Fruit fly (Drosophila melanogaster) whole organism, embryonic: ENCODE measurements around the gene CG43630.

ENCODE experiments used
- Atf6 ChIP-seq: fragments of 200-800 bp; sonication (Bioruptor generic); IDR thresholded peaks from 2 replicates; pipeline ENCODE4 v1.3.6; 2022; ENCODE audit warnings: missing biosample characterization, missing genetic modification characterization
- BtbVII ChIP-seq: fragments of 200-800 bp; sonication (Bioruptor generic); optimal IDR thresholded peaks from 3 replicates; lab custom pipeline; 2017; ENCODE audit warnings: missing biosample characterization, mild to moderate bottlenecking, missing genetic modification characterization
- CG10543 ChIP-seq: fragments of 200-800 bp; sonication (Bioruptor generic); optimal IDR thresholded peaks from 3 replicates; lab custom pipeline; 2017; ENCODE audit warnings: missing biosample characterization, mild to moderate bottlenecking, missing genetic modification characterization, moderate library complexity
- CG12769 ChIP-seq: fragments of 200-800 bp; sonication (Bioruptor generic); optimal IDR thresholded peaks from 2 replicates; lab custom pipeline; 2019; ENCODE audit warnings: missing biosample characterization, mild to moderate bottlenecking, missing genetic modification characterization, moderate library complexity
- CG13296 ChIP-seq: fragments of 200-800 bp; sonication (Bioruptor generic); optimal IDR thresholded peaks from 3 replicates; lab custom pipeline; 2018; ENCODE audit warnings: missing biosample characterization, mild to moderate bottlenecking, missing genetic modification characterization
- CG15269 ChIP-seq: fragments of 200-800 bp; sonication (Bioruptor generic); optimal IDR thresholded peaks from 2 replicates; lab custom pipeline; 2018; ENCODE audit warnings: missing biosample characterization, mild to moderate bottlenecking, missing genetic modification characterization, moderate library complexity
- CG1602 ChIP-seq: fragments of 200-800 bp; sonication (Bioruptor generic); optimal IDR thresholded peaks from 3 replicates; lab custom pipeline; 2016; ENCODE audit warnings: missing biosample characterization, missing genetic modification characterization
- CG34224 ChIP-seq: fragments of 200-800 bp; sonication (Bioruptor generic); IDR thresholded peaks from 3 replicates; pipeline ENCODE4 v1.3.6; 2022; ENCODE audit warnings: missing biosample characterization, missing genetic modification characterization; ENCODE audit not compliant: partially characterized antibody
- CG34376 ChIP-seq: fragments of 200-800 bp; sonication (Bioruptor generic); optimal IDR thresholded peaks from 2 replicates; lab custom pipeline; 2018; ENCODE audit warnings: missing biosample characterization, mild to moderate bottlenecking, missing genetic modification characterization
- CG6689 ChIP-seq: fragments of 200-800 bp; sonication (Bioruptor generic); IDR thresholded peaks from 2 replicates; pipeline ENCODE4 v1.3.6; 2022; ENCODE audit warnings: missing biosample characterization, missing genetic modification characterization
- CkIIα-i1 ChIP-seq: fragments of 200-800 bp; sonication (Bioruptor generic); IDR thresholded peaks from 2 replicates; pipeline ENCODE4 v1.3.6; 2022; ENCODE audit warnings: missing biosample characterization, missing genetic modification characterization
- CrebB ChIP-seq: fragments of 200-800 bp; sonication (Bioruptor generic); optimal IDR thresholded peaks from 3 replicates; lab custom pipeline; 2018; ENCODE audit warnings: missing biosample characterization, mild to moderate bottlenecking, missing genetic modification characterization
- D ChIP-seq, 2 experiments: fragments of 200-800 bp in 1 of 2; fragments of >200 bp in 1 of 2; sonication (Bioruptor generic) in 1 of 2; optimal IDR thresholded peaks; 2 replicates in 1 of 2; 3 replicates in 1 of 2; lab custom pipeline; 2017; ENCODE audit warnings: mild to moderate bottlenecking in 1 of 2, missing biosample characterization in 1 of 2, missing genetic modification characterization in 1 of 2, missing genetic modification reagents in 1 of 2
- ERR ChIP-seq: fragments of 200-800 bp; sonication (Bioruptor generic); optimal IDR thresholded peaks from 2 replicates; lab custom pipeline; 2016; ENCODE audit warnings: missing biosample characterization, missing genetic modification characterization
- HmgZ ChIP-seq: fragments of 200-800 bp; sonication (Bioruptor generic); optimal IDR thresholded peaks from 2 replicates; lab custom pipeline; 2018; ENCODE audit warnings: missing biosample characterization, mild to moderate bottlenecking, missing genetic modification characterization
- Hmr ChIP-seq: fragments of 200-800 bp; sonication (Bioruptor generic); optimal IDR thresholded peaks from 3 replicates; lab custom pipeline; 2017; ENCODE audit warnings: mild to moderate bottlenecking, missing biosample characterization, missing genetic modification reagents, missing genetic modification characterization
- Med ChIP-seq: fragments of 200-800 bp; sonication (Bioruptor generic); peaks from one replicate; lab custom pipeline; 2016; ENCODE audit warnings: missing biosample characterization, missing genetic modification characterization, mild to moderate bottlenecking, inconsistent platforms, moderate library complexity
- Optix ChIP-seq: fragments of 200-800 bp; sonication (Bioruptor generic); IDR thresholded peaks from 3 replicates; pipeline ENCODE4 v1.3.6; 2022; ENCODE audit warnings: missing biosample characterization, missing genetic modification characterization
- PHDP ChIP-seq: fragments of 200-800 bp; sonication (Bioruptor generic); optimal IDR thresholded peaks from 3 replicates; lab custom pipeline; 2018; ENCODE audit warnings: missing biosample characterization, mild to moderate bottlenecking, missing genetic modification characterization, moderate library complexity
- Xrp1 ChIP-seq: fragments of 200-800 bp; sonication (Bioruptor generic); IDR thresholded peaks from 2 replicates; pipeline ENCODE4 v1.3.6; 2022; ENCODE audit warnings: missing biosample characterization, missing genetic modification characterization
- ac ChIP-seq: fragments of 200-800 bp; sonication (Bioruptor generic); optimal IDR thresholded peaks from 3 replicates; lab custom pipeline; 2017; ENCODE audit warnings: missing biosample characterization, mild to moderate bottlenecking, missing genetic modification characterization
- bowl ChIP-seq: fragments of 200-800 bp; sonication (Bioruptor generic); IDR thresholded peaks from 2 replicates; pipeline ENCODE4 v1.3.6; 2022; ENCODE audit warnings: missing biosample characterization, missing genetic modification characterization
- cwo ChIP-seq: fragments of 200-800 bp; sonication (Bioruptor generic); optimal IDR thresholded peaks from 3 replicates; lab custom pipeline; 2017; ENCODE audit warnings: missing biosample characterization, missing genetic modification characterization, mild to moderate bottlenecking, moderate library complexity, missing genetic modification reagents
- dati ChIP-seq: fragments of 200-800 bp; sonication (Bioruptor generic); IDR thresholded peaks from 2 replicates; pipeline ENCODE4 v1.3.6; 2022; ENCODE audit warnings: missing biosample characterization, missing genetic modification characterization
- ftz-f1 ChIP-seq: fragments of 200-800 bp; sonication (Bioruptor generic); optimal IDR thresholded peaks from 2 replicates; lab custom pipeline; 2016; ENCODE audit warnings: missing biosample characterization, missing genetic modification characterization
- hth ChIP-seq: fragments of >200 bp; optimal IDR thresholded peaks from 2 replicates; lab custom pipeline; 2017; ENCODE audit warnings: inconsistent platforms
- kay ChIP-seq: fragments of 200-800 bp; sonication (Bioruptor generic); optimal IDR thresholded peaks from 2 replicates; lab custom pipeline; 2016; ENCODE audit warnings: missing biosample characterization, missing genetic modification characterization
- lab ChIP-seq: fragments of 200-800 bp; sonication (Bioruptor generic); optimal IDR thresholded peaks from 3 replicates; lab custom pipeline; 2017; ENCODE audit warnings: missing biosample characterization, missing genetic modification characterization, mild to moderate bottlenecking, moderate library complexity, missing genetic modification reagents
- lov ChIP-seq, 2 experiments: fragments of 200-800 bp in 1 of 2; fragments of >200 bp in 1 of 2; sonication (Bioruptor generic) in 1 of 2; IDR thresholded peaks in 1 of 2; optimal IDR thresholded peaks in 1 of 2; 2 replicates in 1 of 2; 3 replicates in 1 of 2; pipeline versions ENCODE4 v1.3.6 to Lab custom; 2017 to 2022; ENCODE audit warnings: missing biosample characterization in 1 of 2, missing genetic modification characterization in 1 of 2
- mld ChIP-seq: fragments of 200-800 bp; sonication (Bioruptor generic); IDR thresholded peaks from 3 replicates; pipeline ENCODE4 v1.3.6; 2022; ENCODE audit warnings: missing biosample characterization, missing genetic modification characterization; ENCODE audit not compliant: partially characterized antibody
- sens ChIP-seq: fragments of 200-800 bp; sonication (Bioruptor generic); peaks from one replicate; lab custom pipeline; 2016; ENCODE audit warnings: missing biosample characterization, missing genetic modification characterization
- sqz ChIP-seq: fragments of 200-800 bp; sonication (Bioruptor generic); optimal IDR thresholded peaks from 3 replicates; lab custom pipeline; 2018; ENCODE audit warnings: missing biosample characterization, mild to moderate bottlenecking, missing genetic modification characterization
- stc ChIP-seq: fragments of 200-800 bp; sonication (Bioruptor generic); IDR thresholded peaks from 2 replicates; pipeline ENCODE4 v1.3.6; 2022; ENCODE audit warnings: missing biosample characterization, missing genetic modification characterization
- sug ChIP-seq: fragments of 200-800 bp; optimal IDR thresholded peaks from 2 replicates; lab custom pipeline; 2019; ENCODE audit warnings: missing biosample characterization, mild to moderate bottlenecking, missing genetic modification characterization, moderate library complexity
- trh ChIP-seq: fragments of 200-800 bp; sonication (Bioruptor generic); optimal IDR thresholded peaks from 2 replicates; lab custom pipeline; 2016; ENCODE audit warnings: missing biosample characterization, missing genetic modification characterization
- wek ChIP-seq: fragments of 200-800 bp; sonication (Bioruptor generic); optimal IDR thresholded peaks from 3 replicates; lab custom pipeline; 2018; ENCODE audit warnings: missing biosample characterization, mild to moderate bottlenecking, missing genetic modification characterization, moderate library complexity

CG43630 gene

DNA sequence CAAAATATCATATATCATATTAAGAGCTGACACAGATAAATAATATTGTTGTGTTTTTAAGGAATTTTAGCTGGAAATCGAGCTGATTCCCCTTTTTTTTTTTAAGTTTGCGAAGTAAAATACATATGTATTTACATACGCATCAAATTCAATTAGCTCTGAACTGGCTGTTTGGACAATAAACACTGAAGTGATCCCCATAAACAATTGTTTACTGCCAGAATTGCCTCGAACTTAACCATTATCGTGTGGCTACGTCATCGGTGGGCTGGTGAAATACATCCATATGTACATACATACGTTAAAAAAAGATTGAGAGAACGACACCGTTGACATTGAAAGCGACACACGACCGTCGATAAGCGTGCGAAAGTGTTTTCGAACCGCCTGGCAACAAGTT is 40.2 kb upstream of the CG43630 start (continued):
- TF ChIP-seq CkIIα-i1 (GFP tag; lab: Robert Waterston, UW) (no peak), sqz (GFP tag; lab: Kevin White, UChicago) (no peak), hth (no peak), CG34224 (no peak), bowl (GFP tag; lab: Robert Waterston, UW) (no peak), Atf6 (0 out of 2 replicates have a peak, but pooled peaks have one; percentile 18), CG13296 (peak; percentile 74), PHDP (tag; lab: Kevin White, UChicago) (peak; percentile 20), lab (GFP tag; lab: Kevin White, UChicago) (peak; percentile 60), trh (GFP tag; lab: Kevin White, UChicago) (no peak), D (optimal IDR thresholded peaks at IDR 0.05; lab: Kevin White, UChicago) (no peak), D (GFP tag; optimal IDR thresholded peaks at IDR 0.05; lab: Kevin White, UChicago) (no peak), wek (GFP tag; lab: Kevin White, UChicago) (no peak), BtbVII (GFP tag; lab: Kevin White, UChicago) (peak; percentile 69), Hmr (GFP tag; lab: Kevin White, UChicago) (peak; percentile 23), CG1602 (no peak), stc (GFP tag; lab: Robert Waterston, UW) (no peak), mld (GFP tag; lab: Robert Waterston, UW) (no peak), CG34376 (GFP tag; lab: Kevin White, UChicago) (peak; percentile 70), dati (no peak), CrebB (tag; lab: Kevin White, UChicago) (peak; percentile 1), ERR (GFP tag; lab: Kevin White, UChicago) (no peak), sens (peak; percentile 47), Optix (GFP tag; lab: Robert Waterston, UW) (no peak), Med (GFP tag; lab: Kevin White, UChicago) (peak; percentile 52), CG12769 (peak; percentile 47), Xrp1 (GFP tag; lab: Robert Waterston, UW) (0 out of 2 replicates have a peak, but pooled peaks have one; percentile 9), HmgZ (tag; lab: Kevin White, UChicago) (peak; percentile 21), CG6689 (GFP tag; lab: Robert Waterston, UW) (no peak), kay (GFP tag; lab: Kevin White, UChicago) (no peak)

DNA sequence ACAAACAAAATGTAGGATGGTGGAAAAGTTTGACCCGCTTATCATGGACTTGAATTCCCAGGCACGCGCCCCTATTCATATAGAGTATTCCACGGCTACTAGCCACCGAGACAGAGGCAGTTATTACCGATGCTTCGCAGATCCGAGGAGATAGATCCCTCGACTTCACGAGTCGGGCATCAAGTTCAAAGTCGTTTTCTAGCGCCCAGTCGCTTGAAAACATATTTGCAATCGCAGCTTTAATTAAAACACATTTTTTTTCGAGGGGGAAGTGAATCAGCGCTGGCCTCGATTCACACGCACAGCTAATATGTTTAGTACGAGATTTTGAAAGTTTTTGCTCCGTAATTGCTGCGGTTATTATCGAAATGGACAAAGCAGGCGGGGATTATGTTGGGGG is 39.2 kb upstream of the CG43630 start:
- TF ChIP-seq cwo (GFP tag; lab: Kevin White, UChicago) (peak; percentile 33), sug (tag; lab: Kevin White, UChicago) (peak; percentile 60), CG34376 (GFP tag; lab: Kevin White, UChicago) (peak; percentile 85), ftz-f1 (GFP tag; lab: Kevin White, UChicago) (peak; percentile 15), lov (optimal IDR thresholded peaks at IDR 0.05; lab: Kevin White, UChicago) (no peak), lov (GFP tag; IDR thresholded peaks at IDR 0.05; lab: Robert Waterston, UW) (0 out of 3 replicates have a peak, but pooled peaks have one; percentile 14), ac (no peak), CG15269 (tag; lab: Kevin White, UChicago) (no peak), CG10543 (peak; percentile 13)
